Worm (Caenorhabditis elegans) whole organism, early embryonic: Measurements from ENCODE around the gene C25H3.14.

Experiments
- B0310.2 ChIP-seq: sonication (generic microtip); optimal IDR thresholded peaks from 2 replicates; lab custom pipeline; 2016; ENCODE audit warnings: mild to moderate bottlenecking, missing genetic modification characterization, missing compliant biosample characterization
- F13C5.2 ChIP-seq: sonication (generic microtip); optimal IDR thresholded peaks from 2 replicates; lab custom pipeline; 2017; ENCODE audit warnings: mild to moderate bottlenecking, missing genetic modification characterization, inconsistent platforms, missing compliant biosample characterization
- aly-1 ChIP-seq: sonication (generic microtip); optimal IDR thresholded peaks from 2 replicates; lab custom pipeline; 2016; ENCODE audit warnings: missing genetic modification characterization, missing compliant biosample characterization
- ama-1 ChIP-seq: fragments of 150-350 bp; optimal IDR thresholded peaks from 2 replicates; lab custom pipeline; 2014
- ceh-13 ChIP-seq: fragments of 200-800 bp; sonication (Bioruptor generic); optimal IDR thresholded peaks from 2 replicates; lab custom pipeline; 2018; ENCODE audit warnings: mild to moderate bottlenecking, missing genetic modification characterization, missing compliant biosample characterization
- ceh-36 ChIP-seq: sonication (generic microtip); optimal IDR thresholded peaks from 2 replicates; lab custom pipeline; 2016; ENCODE audit warnings: missing genetic modification characterization, inconsistent platforms, missing compliant biosample characterization
- ets-7 ChIP-seq: sonication (generic microtip); optimal IDR thresholded peaks from 2 replicates; lab custom pipeline; 2016; ENCODE audit warnings: missing genotype, missing genetic modification characterization, missing compliant biosample characterization
- flt-1 ChIP-seq: fragments of 200-800 bp; sonication (Bioruptor generic); IDR thresholded peaks from 2 replicates; pipeline ENCODE4 v1.3.6; 2022; ENCODE audit warnings: missing genetic modification characterization, missing compliant biosample characterization
- hmg-4 ChIP-seq: fragments of 200-800 bp; sonication (Bioruptor generic); optimal IDR thresholded peaks from 2 replicates; lab custom pipeline; 2018; ENCODE audit warnings: mild to moderate bottlenecking, missing genetic modification characterization, missing compliant biosample characterization
- pes-1 ChIP-seq: fragments of 200-800 bp; sonication (Bioruptor generic); IDR thresholded peaks from 2 replicates; pipeline ENCODE4 v1.3.6; 2022; ENCODE audit warnings: missing genetic modification reagents, missing genetic modification characterization, missing compliant biosample characterization
- tbx-11 ChIP-seq: fragments of 200-800 bp; sonication (Bioruptor generic); IDR thresholded peaks from 2 replicates; pipeline ENCODE4 v1.3.6; 2022; ENCODE audit warnings: missing genetic modification characterization, missing compliant biosample characterization
- tbx-37 ChIP-seq: fragments of 200-800 bp; sonication (Bioruptor generic); conservative IDR thresholded peaks from 2 replicates; pipeline ENCODE4 v1.3.6; 2022; ENCODE audit warnings: missing genetic modification reagents, missing genetic modification characterization, missing compliant biosample characterization
- tra-4 ChIP-seq: sonication (generic microtip); optimal IDR thresholded peaks from 2 replicates; lab custom pipeline; 2017; ENCODE audit warnings: missing genetic modification characterization, missing compliant biosample characterization

ce11 chrII:5707532-5707931, 12.6 kb downstream of the C25H3.14 start, which contains the start of gene osta-2:
- TF ChIP-seq ama-1 (lab: Kevin White, UChicago) (no peak), ceh-13 (no peak), pes-1 (GFP tag; lab: Robert Waterston, UW) (no peak), hmg-4 (GFP tag; lab: Kevin White, UChicago) (no peak), tbx-37 (GFP tag; lab: Robert Waterston, UW) (no peak), flt-1 (GFP tag; lab: Robert Waterston, UW) (no peak), ceh-36 (tag; lab: Kevin White, UChicago) (no peak), ets-7 (tag; lab: Kevin White, UChicago) (no peak), aly-1 (tag; lab: Kevin White, UChicago) (no peak), tbx-11 (GFP tag; lab: Robert Waterston, UW) (no peak), tra-4 (tag; lab: Kevin White, UChicago) (no peak), B0310.2 (tag; lab: Kevin White, UChicago) (no peak), F13C5.2 (no peak)
